Fruit fly (Drosophila melanogaster): ENCODE measurements around the gene CG4459.

dm6 chr3R:19932169-19932568, 3.7 kb upstream of the CG4459 start:
- TF ChIP-seq CG32121 (GFP tag; IDR thresholded peaks at IDR 0.05) (no peak), Pif1B (GFP tag; optimal IDR thresholded peaks at IDR 0.05) (no peak), EcR (GFP tag; optimal IDR thresholded peaks at IDR 0.05) (no peak), rn (GFP tag; IDR thresholded peaks at IDR 0.05) (no peak), CG8301 (tag; optimal IDR thresholded peaks at IDR 0.05) (no peak), CG34367 (tag; optimal IDR thresholded peaks at IDR 0.05) (no peak)
